Fruit fly (Drosophila melanogaster): Measurements from ENCODE around the gene mthl5.

mthl5 gene

dm6 chr3R:11887114-11888037, at the start of gene mthl5 (continued):
- TF ChIP-seq wdn (GFP tag; IDR thresholded peaks at IDR 0.05): peak; percentile 55; the same call in 1 of the 2 replicates
- peak; percentile 60 for TF ChIP-seq ewg (GFP tag; optimal IDR thresholded peaks at IDR 0.05)
- peak; percentile 47 for TF ChIP-seq tup (GFP tag; optimal IDR thresholded peaks at IDR 0.05)
- TF ChIP-seq CG6689 (GFP tag; IDR thresholded peaks at IDR 0.05): peak; percentile 79
- TF ChIP-seq CG34224 (GFP tag; IDR thresholded peaks at IDR 0.05; ENCODE audit: partially characterized antibody): no peak
- TF ChIP-seq CG15514 (GFP tag; optimal IDR thresholded peaks at IDR 0.05): peak; percentile 39
- TF ChIP-seq eyg (GFP tag; optimal IDR thresholded peaks at IDR 0.05): no peak
- TF ChIP-seq CG6683 (GFP tag; optimal IDR thresholded peaks at IDR 0.05): no peak
- TF ChIP-seq CG18011 (GFP tag; optimal IDR thresholded peaks at IDR 0.05): no peak
- TF ChIP-seq Dbx (GFP tag; IDR thresholded peaks at IDR 0.05): peak; percentile 70
- no peak for TF ChIP-seq prd (optimal IDR thresholded peaks at IDR 0.05)
- peak; percentile 82 for TF ChIP-seq prd (GFP tag; IDR thresholded peaks at IDR 0.05)
- TF ChIP-seq CG1233 (GFP tag; optimal IDR thresholded peaks at IDR 0.05): peak; percentile 70
- no peak for TF ChIP-seq hb (GFP tag; IDR thresholded peaks at IDR 0.05; ENCODE audit: partially characterized antibody)
- no peak for TF ChIP-seq CG16813 (GFP tag; IDR thresholded peaks at IDR 0.05; ENCODE audit: partially characterized antibody)
- peak; percentile 66 for TF ChIP-seq cwo (GFP tag; optimal IDR thresholded peaks at IDR 0.05)
- TF ChIP-seq CG8924 (tag; optimal IDR thresholded peaks at IDR 0.05): peak; percentile 85
- TF ChIP-seq MBD-R2 (GFP tag; IDR thresholded peaks at IDR 0.05): peak; percentile 27; the same call in 1 of the 2 replicates
- TF ChIP-seq CkIIα-i1 (GFP tag; IDR thresholded peaks at IDR 0.05): no peak
- TF ChIP-seq lbe (GFP tag; optimal IDR thresholded peaks at IDR 0.05): peak; percentile 79
- no peak for TF ChIP-seq CG10321 (GFP tag; IDR thresholded peaks at IDR 0.05)
- TF ChIP-seq pros (GFP tag; optimal IDR thresholded peaks at IDR 0.05): no peak
- peak; percentile 61; the same call in 1 of the 2 replicates for TF ChIP-seq Oaz (GFP tag; IDR thresholded peaks at IDR 0.05)
- TF ChIP-seq HLH4C (GFP tag; IDR thresholded peaks at IDR 0.05; ENCODE audit: partially characterized antibody): 0 out of 3 replicates have a peak, but pooled peaks have one; percentile 13
- peak; percentile 22 for TF ChIP-seq odd (GFP tag; optimal IDR thresholded peaks at IDR 0.05)
- TF ChIP-seq CG4707 (GFP tag; optimal IDR thresholded peaks at IDR 0.05): peak; percentile 55
- TF ChIP-seq CG12071 (GFP tag; optimal IDR thresholded peaks at IDR 0.05): peak; percentile 23
- TF ChIP-seq CG12391 (tag; optimal IDR thresholded peaks at IDR 0.05): peak; percentile 85
- TF ChIP-seq crp (GFP tag; optimal IDR thresholded peaks at IDR 0.05): peak in 1 of 2 experiments; percentile 36
- TF ChIP-seq CG18619 (GFP tag; optimal IDR thresholded peaks at IDR 0.05): peak; percentile 63
- TF ChIP-seq zen2 (GFP tag; IDR thresholded peaks at IDR 0.05; ENCODE audit: partially characterized antibody): no peak
- TF ChIP-seq her (GFP tag; optimal IDR thresholded peaks at IDR 0.05): peak; percentile 68
- peak; percentile 21; the same call in 1 of the 2 replicates for TF ChIP-seq CG17612 (GFP tag; IDR thresholded peaks at IDR 0.05)
- no peak for TF ChIP-seq Tbp (GFP tag; optimal IDR thresholded peaks at IDR 0.05)
- TF ChIP-seq CoRest (tag; optimal IDR thresholded peaks at IDR 0.05): peak; percentile 83
- peak; percentile 43 for TF ChIP-seq ab (GFP tag; optimal IDR thresholded peaks at IDR 0.05)
- TF ChIP-seq Myb (GFP tag; optimal IDR thresholded peaks at IDR 0.05): peak; percentile 56
- peak; percentile 82 for TF ChIP-seq ken (GFP tag; IDR thresholded peaks at IDR 0.05)
- TF ChIP-seq en (GFP tag; optimal IDR thresholded peaks at IDR 0.05): peak; percentile 66
- peak; percentile 43 for TF ChIP-seq CG6854 (GFP tag; optimal IDR thresholded peaks at IDR 0.05)
- TF ChIP-seq HmgZ (tag; optimal IDR thresholded peaks at IDR 0.05): peak; percentile 55
- no peak for TF ChIP-seq CG15479 (GFP tag; optimal IDR thresholded peaks at IDR 0.05)
- TF ChIP-seq pita (GFP tag; optimal IDR thresholded peaks at IDR 0.05): no peak
- TF ChIP-seq hth (optimal IDR thresholded peaks at IDR 0.05): no peak
- TF ChIP-seq BEAF-32 (GFP tag; optimal IDR thresholded peaks at IDR 0.05): no peak
- TF ChIP-seq CG13424 (tag; optimal IDR thresholded peaks at IDR 0.05): peak; percentile 81
- peak; percentile 75 for TF ChIP-seq CG12219 (GFP tag; optimal IDR thresholded peaks at IDR 0.05)

All from whole organism, embryonic.